Worm (Caenorhabditis elegans) whole organism, mixed stage, embryonic: ENCODE measurements around the gene ark-1.

ENCODE experiments used
- ceh-83 ChIP-seq: fragments of 200-800 bp; sonication (Bioruptor generic); optimal IDR thresholded peaks from 2 replicates; lab custom pipeline; 2018; ENCODE audit warnings: mild to moderate bottlenecking, missing genetic modification characterization, missing compliant biosample characterization
- ces-1 ChIP-seq: fragments of 150-350 bp; optimal IDR thresholded peaks from 2 replicates; lab custom pipeline; 2014; ENCODE audit warnings: missing biosample characterization, missing genetic modification reagents, missing genetic modification characterization
- drap-1 ChIP-seq: fragments of 200-800 bp; sonication (Bioruptor generic); optimal IDR thresholded peaks from 3 replicates; lab custom pipeline; 2018; ENCODE audit warnings: mild to moderate bottlenecking, missing genetic modification characterization, missing compliant biosample characterization
- lin-13 ChIP-seq: fragments of 150-350 bp; optimal IDR thresholded peaks from 2 replicates; lab custom pipeline; 2014; ENCODE audit warnings: missing biosample characterization, missing genetic modification characterization
- lsy-2 ChIP-seq: fragments of 150-350 bp; optimal IDR thresholded peaks from 2 replicates; lab custom pipeline; 2014; ENCODE audit warnings: missing biosample characterization, missing genetic modification characterization
- mab-5 ChIP-seq: fragments of 150-350 bp; optimal IDR thresholded peaks from 2 replicates; lab custom pipeline; 2014; ENCODE audit warnings: missing biosample characterization, missing genetic modification characterization
- mep-1 ChIP-seq: fragments of 150-350 bp; optimal IDR thresholded peaks from 2 replicates; lab custom pipeline; 2017; ENCODE audit warnings: missing biosample characterization, missing genetic modification reagents, missing genetic modification characterization, inconsistent platforms
- nhr-28 ChIP-seq: fragments of 150-350 bp; optimal IDR thresholded peaks from 2 replicates; lab custom pipeline; 2014; ENCODE audit warnings: missing biosample characterization, missing genetic modification characterization
- sptf-1 ChIP-seq: sonication (generic microtip); optimal IDR thresholded peaks from 2 replicates; lab custom pipeline; 2017; ENCODE audit warnings: mild to moderate bottlenecking, missing genetic modification characterization, moderate library complexity, missing compliant biosample characterization
- unc-62 ChIP-seq: fragments of 150-350 bp; optimal IDR thresholded peaks from 2 replicates; lab custom pipeline; 2014; ENCODE audit warnings: missing biosample characterization, missing genetic modification reagents, missing genetic modification characterization

DNA sequence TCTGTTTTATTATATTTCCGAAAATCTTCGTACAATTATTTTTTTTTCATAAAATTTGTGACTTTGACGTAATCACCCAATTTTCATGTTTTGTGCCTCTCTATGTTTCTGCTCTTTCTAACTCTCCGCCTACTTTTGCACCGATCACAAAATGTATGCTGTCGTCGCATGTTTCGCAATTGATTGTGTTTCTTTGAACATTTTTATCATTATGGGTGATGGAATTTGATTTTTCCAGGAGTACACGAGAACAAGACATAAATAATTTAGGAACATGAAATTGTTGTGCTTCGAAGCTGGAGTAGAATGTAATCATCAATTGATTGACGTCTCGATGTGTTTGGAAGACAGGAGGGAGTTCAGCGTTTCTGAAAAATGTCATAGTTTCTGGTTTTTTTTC, 29.9 kb downstream of the ark-1 start:
- TF ChIP-seq mab-5 (tag; lab: Kevin White, UChicago) (no peak), sptf-1 (tag; lab: Kevin White, UChicago) (no peak), unc-62 (GFP tag; lab: Kevin White, UChicago) (no peak), nhr-28 (tag; lab: Kevin White, UChicago) (no peak), mep-1 (tag; lab: Kevin White, UChicago) (no peak), lsy-2 (no peak), lin-13 (tag; lab: Kevin White, UChicago) (no peak), drap-1 (no peak), ceh-83 (no peak), ces-1 (GFP tag; lab: Kevin White, UChicago) (no peak)
